Worm (Caenorhabditis elegans) whole organism, young adult: Measurements from ENCODE around the gene sec-61.A.
A peak's percentile ranks its signal among the peaks of the same experiment; 100 is the strongest.

Experiments used
- B0019.2 ChIP-seq: fragments of 200-800 bp; sonication (Bioruptor generic); conservative IDR thresholded peaks from 2 replicates; pipeline ENCODE4 v1.3.6; 2022; ENCODE audit warnings: missing genetic modification reagents, missing genetic modification characterization, missing compliant biosample characterization
- B0336.3 ChIP-seq: fragments of 200-800 bp; sonication (Bioruptor generic); IDR thresholded peaks from 2 replicates; pipeline ENCODE4 v1.3.6; 2022; ENCODE audit warnings: missing genetic modification characterization, missing compliant biosample characterization
- C06A6.2 ChIP-seq: fragments of 200-800 bp; sonication (Bioruptor generic); conservative IDR thresholded peaks from 2 replicates; pipeline ENCODE4 v1.3.6; 2022; ENCODE audit warnings: missing genetic modification characterization, missing compliant biosample characterization
- C17E4.6 ChIP-seq: fragments of 200-800 bp; sonication (Bioruptor generic); IDR thresholded peaks from 2 replicates; pipeline ENCODE4 v1.3.6; 2022; ENCODE audit warnings: missing genetic modification reagents, missing genetic modification characterization, missing compliant biosample characterization
- F49E8.2 ChIP-seq: sonication (generic microtip); optimal IDR thresholded peaks from 3 replicates; lab custom pipeline; 2017; ENCODE audit warnings: missing genetic modification characterization, mild to moderate bottlenecking, missing compliant biosample characterization, antibody characterized with exemption, moderate library complexity; ENCODE audit not compliant: insufficient read depth
- K11D2.4 ChIP-seq: fragments of 200-800 bp; sonication (Bioruptor generic); IDR thresholded peaks from 2 replicates; pipeline ENCODE4 v1.3.6; 2022; ENCODE audit warnings: missing genetic modification reagents, missing genetic modification characterization, missing compliant biosample characterization
- K12H6.12 ChIP-seq: fragments of 200-800 bp; sonication (Bioruptor generic); optimal IDR thresholded peaks from 2 replicates; lab custom pipeline; 2018; ENCODE audit warnings: mild to moderate bottlenecking, missing genetic modification characterization, missing compliant biosample characterization
- T07F8.4 ChIP-seq: sonication (generic microtip); optimal IDR thresholded peaks from 2 replicates; lab custom pipeline; 2016; ENCODE audit warnings: mild to moderate bottlenecking, missing genetic modification characterization, moderate library complexity, missing compliant biosample characterization
- Y56A3A.18 ChIP-seq: fragments of 200-800 bp; sonication (Bioruptor generic); IDR thresholded peaks from 2 replicates; pipeline ENCODE4 v1.3.6; 2022; ENCODE audit warnings: missing genetic modification reagents, missing genetic modification characterization, missing compliant biosample characterization
- Y79H2A.3 ChIP-seq: fragments of 200-800 bp; sonication (Bioruptor generic); conservative IDR thresholded peaks from 2 replicates; pipeline ENCODE4 v1.3.6; 2022; ENCODE audit warnings: missing genetic modification reagents, missing genetic modification characterization, missing compliant biosample characterization
- aptf-3 ChIP-seq: fragments of 200-800 bp; sonication (Bioruptor generic); IDR thresholded peaks from 2 replicates; pipeline ENCODE4 v1.3.6; 2022; ENCODE audit warnings: missing genetic modification characterization, missing compliant biosample characterization
- athp-1 ChIP-seq: sonication (generic microtip); optimal IDR thresholded peaks from 2 replicates; lab custom pipeline; 2017; ENCODE audit warnings: mild to moderate bottlenecking, missing genetic modification characterization, missing compliant biosample characterization
- attf-5 ChIP-seq: fragments of 200-800 bp; sonication (Bioruptor generic); optimal IDR thresholded peaks from 2 replicates; lab custom pipeline; 2018; ENCODE audit warnings: mild to moderate bottlenecking, missing genetic modification characterization, missing compliant biosample characterization
- attf-6 ChIP-seq: fragments of 200-800 bp; sonication (Bioruptor generic); IDR thresholded peaks from 2 replicates; pipeline ENCODE4 v1.3.6; 2022; ENCODE audit warnings: missing genetic modification reagents, missing genetic modification characterization, missing compliant biosample characterization
- cebp-2 ChIP-seq: fragments of 200-800 bp; sonication (Bioruptor generic); IDR thresholded peaks from 2 replicates; pipeline ENCODE4 v1.3.6; 2022; ENCODE audit warnings: missing genetic modification characterization, missing compliant biosample characterization
- dox-1 ChIP-seq: fragments of 200-800 bp; sonication (Bioruptor generic); IDR thresholded peaks from 2 replicates; pipeline ENCODE4 v1.3.6; 2022; ENCODE audit warnings: missing genetic modification reagents, missing genetic modification characterization, missing compliant biosample characterization
- efl-1 ChIP-seq: fragments of 150-350 bp; optimal IDR thresholded peaks from 2 replicates; lab custom pipeline; 2014; ENCODE audit warnings: missing biosample characterization, missing genetic modification reagents, missing genetic modification characterization
- let-607 ChIP-seq, 2 experiments: fragments of 200-800 bp in 1 of 2; sonication (Bioruptor generic) in 1 of 2; sonication (generic microtip) in 1 of 2; optimal IDR thresholded peaks; 2 replicates each; lab custom pipeline; 2016 to 2018; ENCODE audit warnings: mild to moderate bottlenecking in 2 of 2, missing compliant biosample characterization in 2 of 2, missing genetic modification characterization in 2 of 2, moderate library complexity in 2 of 2, missing genotype in 1 of 2
- lin-35 ChIP-seq, 3 experiments: fragments of 150-350 bp in 2 of 3; sonication (generic microtip) in 1 of 3; optimal IDR thresholded peaks; 2 replicates each; lab custom pipeline; 2014 to 2018; ENCODE audit warnings: missing biosample characterization in 3 of 3, missing genetic modification characterization in 3 of 3, missing genetic modification reagents in 3 of 3
- lsl-1 ChIP-seq: fragments of 200-800 bp; sonication (Bioruptor generic); optimal IDR thresholded peaks from 2 replicates; lab custom pipeline; 2018; ENCODE audit warnings: mild to moderate bottlenecking, missing genetic modification characterization, moderate library complexity, missing compliant biosample characterization
- madf-3 ChIP-seq: fragments of 200-800 bp; sonication (Bioruptor generic); IDR thresholded peaks from 2 replicates; pipeline ENCODE4 v1.3.6; 2022; ENCODE audit warnings: missing genetic modification reagents, missing genetic modification characterization, missing compliant biosample characterization
- madf-8 ChIP-seq: fragments of 200-800 bp; sonication (Bioruptor generic); conservative IDR thresholded peaks from 2 replicates; pipeline ENCODE4 v1.3.6; 2022; ENCODE audit warnings: missing genetic modification reagents, missing genetic modification characterization, missing compliant biosample characterization
- mcd-1 ChIP-seq: fragments of 200-800 bp; sonication (Bioruptor generic); IDR thresholded peaks from 2 replicates; pipeline ENCODE4 v1.3.6; 2022; ENCODE audit warnings: missing genetic modification reagents, missing genetic modification characterization, missing compliant biosample characterization
- mel-28 ChIP-seq: sonication (generic microtip); optimal IDR thresholded peaks from 2 replicates; lab custom pipeline; 2016; ENCODE audit warnings: borderline replicate concordance, mild to moderate bottlenecking, missing genetic modification characterization, missing compliant biosample characterization
- nhr-27 ChIP-seq: fragments of 200-800 bp; sonication (Bioruptor generic); optimal IDR thresholded peaks from 2 replicates; lab custom pipeline; 2018; ENCODE audit warnings: mild to moderate bottlenecking, missing genetic modification characterization, moderate library complexity, missing compliant biosample characterization
- nhr-90 ChIP-seq: sonication (generic microtip); optimal IDR thresholded peaks from 2 replicates; lab custom pipeline; 2016; ENCODE audit warnings: missing genotype, mild to moderate bottlenecking, missing genetic modification characterization, missing compliant biosample characterization
- sdz-38 ChIP-seq: sonication (generic microtip); optimal IDR thresholded peaks from 2 replicates; lab custom pipeline; 2016; ENCODE audit warnings: missing genotype, missing genetic modification characterization, missing compliant biosample characterization
- snpc-1.1 ChIP-seq: sonication (generic microtip); optimal IDR thresholded peaks from 2 replicates; lab custom pipeline; 2017; ENCODE audit warnings: missing genetic modification characterization, mild to moderate bottlenecking, missing compliant biosample characterization, antibody characterized with exemption, moderate library complexity, missing genotype, missing genetic modification reagents; ENCODE audit not compliant: insufficient read depth
- snpc-4 ChIP-seq, 5 experiments: fragments of 150-350 bp in 1 of 5; sonication (generic microtip) in 4 of 5; optimal IDR thresholded peaks; 2 replicates each; lab custom pipeline; 2014 to 2018; ENCODE audit warnings: missing genetic modification characterization in 5 of 5, missing biosample characterization in 3 of 5, antibody characterized with exemption in 2 of 5, mild to moderate bottlenecking in 2 of 5, missing compliant biosample characterization in 2 of 5, missing genotype in 2 of 5, moderate library complexity in 2 of 5, missing genetic modification reagents in 1 of 5
- somi-1 ChIP-seq: fragments of 200-800 bp; sonication (Bioruptor generic); optimal IDR thresholded peaks from 2 replicates; lab custom pipeline; 2018; ENCODE audit warnings: mild to moderate bottlenecking, missing genetic modification characterization, missing compliant biosample characterization
- sptf-2 ChIP-seq: fragments of 200-800 bp; sonication (Bioruptor generic); optimal IDR thresholded peaks from 2 replicates; lab custom pipeline; 2018; ENCODE audit warnings: mild to moderate bottlenecking, missing genetic modification characterization, missing compliant biosample characterization
- tbp1 ChIP-seq: fragments of 200-800 bp; sonication (Bioruptor generic); optimal IDR thresholded peaks from 2 replicates; lab custom pipeline; 2018; ENCODE audit warnings: mild to moderate bottlenecking, missing genetic modification characterization, missing compliant biosample characterization
- tlf-1 ChIP-seq: fragments of 200-800 bp; sonication (Bioruptor generic); optimal IDR thresholded peaks from 2 replicates; lab custom pipeline; 2018; ENCODE audit warnings: mild to moderate bottlenecking, missing genetic modification characterization, missing compliant biosample characterization
- ztf-6 ChIP-seq: fragments of 200-800 bp; sonication (Bioruptor generic); IDR thresholded peaks from 2 replicates; pipeline ENCODE4 v1.3.6; 2022; ENCODE audit warnings: missing genetic modification reagents, missing genetic modification characterization, missing compliant biosample characterization

The sec-61.A gene

ce11 chrIV:14872320-14872719, 47.3 kb upstream of the sec-61.A start (continued):
- TF ChIP-seq let-607 (tag; optimal IDR thresholded peaks at IDR 0.05; lab: Kevin White, UChicago) (no peak), athp-1 (tag; lab: Kevin White, UChicago) (no peak), attf-6 (0 out of 2 replicates have a peak, but pooled peaks have one; percentile 31), ztf-6 (GFP tag; lab: Robert Waterston, UW) (no peak)

- no peak for TF ChIP-seq K12H6.12 (tag; lab: Kevin White, UChicago)
- no peak for TF ChIP-seq dox-1 (GFP tag; lab: Robert Waterston, UW)
- TF ChIP-seq cebp-2 (GFP tag; lab: Robert Waterston, UW) = no peak
- TF ChIP-seq C17E4.6 = no peak
- TF ChIP-seq lsl-1 (GFP tag; lab: Kevin White, UChicago) = no peak
- no peak for TF ChIP-seq Y79H2A.3 (GFP tag; lab: Robert Waterston, UW)
- no peak for TF ChIP-seq K11D2.4 (GFP tag; lab: Robert Waterston, UW)
- no peak for TF ChIP-seq attf-5 (GFP tag; lab: Kevin White, UChicago)
- TF ChIP-seq lin-35 (GFP tag; optimal IDR thresholded peaks at IDR 0.05; lab: Kevin White, UChicago) = no peak
- TF ChIP-seq B0336.3 (GFP tag; lab: Robert Waterston, UW) = no peak
- no peak for TF ChIP-seq nhr-90 (tag; lab: Kevin White, UChicago)
- TF ChIP-seq B0019.2 (GFP tag; lab: Robert Waterston, UW) = no peak
- no peak for TF ChIP-seq snpc-1.1 (tag; lab: Kevin White, UChicago)
- TF ChIP-seq aptf-3 (GFP tag; lab: Robert Waterston, UW) = no peak
Measured at ce11 chrIV:14869844-14870433, 44.9 kb upstream of the sec-61.A start.

ce11 chrIV:14868560-14868959, 43.5 kb upstream of the sec-61.A start:
- no peak for TF ChIP-seq nhr-27 (tag; lab: Kevin White, UChicago)
- no peak for TF ChIP-seq tlf-1
- TF ChIP-seq madf-8 (GFP tag; lab: Robert Waterston, UW) = no peak
- no peak for TF ChIP-seq mel-28
- TF ChIP-seq mcd-1 (GFP tag; lab: Robert Waterston, UW) = no peak
- no peak for TF ChIP-seq let-607 (tag; optimal IDR thresholded peaks at IDR 0.05; lab: Kevin White, UChicago)
- no peak for TF ChIP-seq madf-3 (GFP tag; lab: Robert Waterston, UW)
- TF ChIP-seq ztf-6 (GFP tag; lab: Robert Waterston, UW) = no peak
- TF ChIP-seq Y56A3A.18 (GFP tag; lab: Robert Waterston, UW) = no peak
- TF ChIP-seq sptf-2 = no peak
- TF ChIP-seq T07F8.4 (tag; lab: Kevin White, UChicago) = no peak
- TF ChIP-seq C06A6.2 = no peak
- TF ChIP-seq F49E8.2 (tag; lab: Kevin White, UChicago) = no peak

- TF ChIP-seq snpc-1.1 (tag; lab: Kevin White, UChicago) (peak; percentile 77), snpc-4 (GFP tag; optimal IDR thresholded peaks at IDR 0.05; lab: Kevin White, UChicago) (peak; percentile 60), snpc-4 (tag; optimal IDR thresholded peaks at IDR 0.05; lab: Kevin White, UChicago) (peak; percentile 66 to 93 (median 87)), sdz-38 (tag; lab: Kevin White, UChicago) (no peak), tbp1 (GFP tag; lab: Kevin White, UChicago) (peak; percentile 16), efl-1 (no peak), dox-1 (GFP tag; lab: Robert Waterston, UW) (no peak), somi-1 (no peak), attf-6 (peak; percentile 90)
Measured at ce11 chrIV:14864529-14864928, 39.5 kb upstream of the sec-61.A start.
